Fruit fly (Drosophila melanogaster) whole organism, embryonic: Measurements from ENCODE around the gene SMC1.

ENCODE experiments used
- Bteb2 ChIP-seq: fragments of 200-800 bp; sonication (Bioruptor generic); optimal IDR thresholded peaks from 2 replicates; lab custom pipeline; 2016; ENCODE audit warnings: missing biosample characterization, missing genetic modification characterization
- CG10321 ChIP-seq: fragments of 200-800 bp; sonication (Bioruptor generic); IDR thresholded peaks from 2 replicates; pipeline ENCODE4 v1.3.6; 2022; ENCODE audit warnings: missing biosample characterization, missing genetic modification characterization
- CG10543 ChIP-seq: fragments of 200-800 bp; sonication (Bioruptor generic); optimal IDR thresholded peaks from 3 replicates; lab custom pipeline; 2017; ENCODE audit warnings: missing biosample characterization, mild to moderate bottlenecking, missing genetic modification characterization, moderate library complexity
- CG10959 ChIP-seq: fragments of 200-800 bp; sonication (Bioruptor generic); IDR thresholded peaks from 2 replicates; pipeline ENCODE4 v1.3.6; 2022; ENCODE audit warnings: missing biosample characterization, missing genetic modification characterization
- CG11696 ChIP-seq: fragments of 200-800 bp; sonication (Bioruptor generic); IDR thresholded peaks from 2 replicates; pipeline ENCODE4 v1.3.6; 2022; ENCODE audit warnings: missing biosample characterization, missing genetic modification characterization
- CG12219 ChIP-seq: fragments of 200-800 bp; sonication (Bioruptor generic); optimal IDR thresholded peaks from 3 replicates; lab custom pipeline; 2018; ENCODE audit warnings: missing biosample characterization, mild to moderate bottlenecking, missing genetic modification characterization
- CG14667 ChIP-seq: fragments of 200-800 bp; sonication (Bioruptor generic); IDR thresholded peaks from 2 replicates; pipeline ENCODE4 v1.3.6; 2022; ENCODE audit warnings: missing biosample characterization, missing genetic modification characterization
- CG15073 ChIP-seq: fragments of 200-800 bp; sonication (Bioruptor generic); optimal IDR thresholded peaks from 2 replicates; lab custom pipeline; 2016; ENCODE audit warnings: missing biosample characterization, missing genetic modification characterization
- CG16863 ChIP-seq: fragments of 200-800 bp; sonication (Bioruptor generic); optimal IDR thresholded peaks from 3 replicates; lab custom pipeline; 2016; ENCODE audit warnings: missing biosample characterization, missing genetic modification characterization
- CG17385 ChIP-seq: fragments of 200-800 bp; sonication (Bioruptor generic); optimal IDR thresholded peaks from 3 replicates; lab custom pipeline; 2018; ENCODE audit warnings: missing biosample characterization, mild to moderate bottlenecking, missing genetic modification characterization
- CG17568 ChIP-seq: fragments of 200-800 bp; sonication (Bioruptor generic); optimal IDR thresholded peaks from 2 replicates; lab custom pipeline; 2018; ENCODE audit warnings: missing biosample characterization, mild to moderate bottlenecking, missing genetic modification characterization, moderate library complexity
- CG18262 ChIP-seq: fragments of 200-800 bp; optimal IDR thresholded peaks from 3 replicates; lab custom pipeline; 2019; ENCODE audit warnings: missing biosample characterization, mild to moderate bottlenecking, missing genetic modification characterization, moderate library complexity
- CG2116 ChIP-seq: fragments of 200-800 bp; sonication (Bioruptor generic); optimal IDR thresholded peaks from 3 replicates; lab custom pipeline; 2018; ENCODE audit warnings: missing biosample characterization, mild to moderate bottlenecking, missing genetic modification characterization
- CG31224 ChIP-seq: fragments of 200-800 bp; sonication (Bioruptor generic); IDR thresholded peaks from 2 replicates; pipeline ENCODE4 v1.3.6; 2022; ENCODE audit warnings: missing biosample characterization, missing genetic modification characterization
- CG31365 ChIP-seq: fragments of 200-800 bp; sonication (Bioruptor generic); optimal IDR thresholded peaks from 2 replicates; lab custom pipeline; 2018; ENCODE audit warnings: missing biosample characterization, mild to moderate bottlenecking, missing genetic modification characterization
- CG3847 ChIP-seq: fragments of 200-800 bp; sonication (Bioruptor generic); IDR thresholded peaks from 2 replicates; pipeline ENCODE4 v1.3.6; 2022; ENCODE audit warnings: missing biosample characterization, missing genetic modification characterization
- CG6683 ChIP-seq: fragments of 200-800 bp; sonication (Bioruptor generic); optimal IDR thresholded peaks from 2 replicates; lab custom pipeline; 2017; ENCODE audit warnings: missing biosample characterization, mild to moderate bottlenecking, missing genetic modification characterization, missing genetic modification reagents
- CG6854 ChIP-seq: fragments of 200-800 bp; sonication (Bioruptor generic); optimal IDR thresholded peaks from 3 replicates; lab custom pipeline; 2017; ENCODE audit warnings: missing biosample characterization, mild to moderate bottlenecking, missing genetic modification characterization
- CG7839 ChIP-seq: fragments of 200-800 bp; sonication (Bioruptor generic); optimal IDR thresholded peaks from 3 replicates; lab custom pipeline; 2018; ENCODE audit warnings: missing biosample characterization, mild to moderate bottlenecking, missing genetic modification characterization, moderate library complexity
- CG7963 ChIP-seq: fragments of 200-800 bp; sonication (Bioruptor generic); IDR thresholded peaks from 3 replicates; pipeline ENCODE4 v1.3.6; 2022; ENCODE audit warnings: missing biosample characterization, missing genetic modification characterization; ENCODE audit not compliant: partially characterized antibody
- CG9797 ChIP-seq: fragments of 200-800 bp; sonication (Bioruptor generic); optimal IDR thresholded peaks from 3 replicates; lab custom pipeline; 2018; ENCODE audit warnings: missing biosample characterization, mild to moderate bottlenecking, missing genetic modification characterization
- Dek ChIP-seq: fragments of 200-800 bp; sonication (Bioruptor generic); optimal IDR thresholded peaks from 3 replicates; lab custom pipeline; 2019; ENCODE audit warnings: missing biosample characterization, mild to moderate bottlenecking, missing genetic modification characterization, moderate library complexity
- Dfd ChIP-seq, 2 experiments: fragments of >200 bp; optimal IDR thresholded peaks; 2 replicates each; lab custom pipeline; 2017; ENCODE audit warnings: missing biosample characterization in 2 of 2, missing genetic modification characterization in 2 of 2
- Doc2 ChIP-seq: fragments of 200-800 bp; sonication (Bioruptor generic); IDR thresholded peaks from 2 replicates; pipeline ENCODE4 v1.3.6; 2022; ENCODE audit warnings: missing biosample characterization, missing genetic modification characterization
- GATAe ChIP-seq: fragments of 200-800 bp; sonication (Bioruptor generic); conservative IDR thresholded peaks from 2 replicates; pipeline ENCODE4 v1.3.6; 2022; ENCODE audit warnings: missing biosample characterization, missing genetic modification characterization
- MTF-1 ChIP-seq: fragments of 200-800 bp; sonication (Bioruptor generic); optimal IDR thresholded peaks from 2 replicates; lab custom pipeline; 2018; ENCODE audit warnings: missing biosample characterization, mild to moderate bottlenecking, missing genetic modification characterization, borderline replicate concordance
- NfI ChIP-seq: fragments of 200-800 bp; sonication (Bioruptor generic); optimal IDR thresholded peaks from 3 replicates; lab custom pipeline; 2018; ENCODE audit warnings: missing biosample characterization, mild to moderate bottlenecking, missing genetic modification characterization, moderate library complexity
- Opbp ChIP-seq: fragments of 200-800 bp; sonication (Bioruptor generic); IDR thresholded peaks from 3 replicates; pipeline ENCODE4 v1.3.6; 2022; ENCODE audit warnings: missing biosample characterization, missing genetic modification characterization; ENCODE audit not compliant: partially characterized antibody
- Optix ChIP-seq: fragments of 200-800 bp; sonication (Bioruptor generic); IDR thresholded peaks from 3 replicates; pipeline ENCODE4 v1.3.6; 2022; ENCODE audit warnings: missing biosample characterization, missing genetic modification characterization
- cad ChIP-seq: fragments of >200 bp; optimal IDR thresholded peaks from 2 replicates; lab custom pipeline; 2017; ENCODE audit warnings: missing biosample characterization, missing genetic modification characterization
- dati ChIP-seq: fragments of 200-800 bp; sonication (Bioruptor generic); IDR thresholded peaks from 2 replicates; pipeline ENCODE4 v1.3.6; 2022; ENCODE audit warnings: missing biosample characterization, missing genetic modification characterization
- dysf ChIP-seq: fragments of 200-800 bp; sonication (Bioruptor generic); IDR thresholded peaks from 3 replicates; pipeline ENCODE4 v1.3.6; 2022; ENCODE audit warnings: missing biosample characterization, missing genetic modification characterization
- gem ChIP-seq: fragments of 200-800 bp; sonication (Bioruptor generic); optimal IDR thresholded peaks from 2 replicates; lab custom pipeline; 2019; ENCODE audit warnings: missing biosample characterization, mild to moderate bottlenecking, missing genetic modification characterization, moderate library complexity
- gfzf ChIP-seq: fragments of 200-800 bp; sonication (Bioruptor generic); optimal IDR thresholded peaks from 2 replicates; lab custom pipeline; 2016; ENCODE audit warnings: missing biosample characterization, mild to moderate bottlenecking, missing genetic modification characterization, moderate library complexity
- grn ChIP-seq: fragments of 200-800 bp; sonication (Bioruptor generic); optimal IDR thresholded peaks from 3 replicates; lab custom pipeline; 2017; ENCODE audit warnings: missing biosample characterization, missing genetic modification characterization
- gt ChIP-seq: fragments of 200-800 bp; sonication (Bioruptor generic); IDR thresholded peaks from 2 replicates; pipeline ENCODE4 v1.3.6; 2022; ENCODE audit warnings: missing biosample characterization, missing genetic modification characterization
- hkb ChIP-seq, 2 experiments: fragments of 200-800 bp in 1 of 2; fragments of >200 bp in 1 of 2; sonication (Bioruptor generic) in 1 of 2; IDR thresholded peaks in 1 of 2; optimal IDR thresholded peaks in 1 of 2; 2 replicates each; pipeline versions ENCODE4 v1.3.6 to Lab custom; 2017 to 2022; ENCODE audit warnings: missing biosample characterization in 1 of 2, missing genetic modification characterization in 1 of 2
- knrl ChIP-seq: fragments of 200-800 bp; sonication (Bioruptor generic); IDR thresholded peaks from 3 replicates; pipeline ENCODE4 v1.3.6; 2022; ENCODE audit warnings: missing biosample characterization, missing genetic modification characterization; ENCODE audit not compliant: partially characterized antibody
- pb ChIP-seq: fragments of 200-800 bp; sonication (Bioruptor generic); optimal IDR thresholded peaks from 3 replicates; lab custom pipeline; 2016; ENCODE audit warnings: missing biosample characterization, missing genetic modification characterization
- peb ChIP-seq: fragments of 200-800 bp; sonication (Bioruptor generic); IDR thresholded peaks from 2 replicates; pipeline ENCODE4 v1.3.6; 2022; ENCODE audit warnings: missing biosample characterization, missing genetic modification characterization
- pho ChIP-seq: fragments of 200-800 bp; sonication (Bioruptor generic); optimal IDR thresholded peaks from 2 replicates; lab custom pipeline; 2016; ENCODE audit warnings: missing biosample characterization, missing genetic modification characterization
- slbo ChIP-seq: fragments of 200-800 bp; sonication (Bioruptor generic); IDR thresholded peaks from 2 replicates; pipeline ENCODE4 v1.3.6; 2022; ENCODE audit warnings: missing biosample characterization, missing genetic modification characterization
- sqz ChIP-seq: fragments of 200-800 bp; sonication (Bioruptor generic); optimal IDR thresholded peaks from 3 replicates; lab custom pipeline; 2018; ENCODE audit warnings: missing biosample characterization, mild to moderate bottlenecking, missing genetic modification characterization
- tio ChIP-seq: fragments of 200-800 bp; sonication (Bioruptor generic); optimal IDR thresholded peaks from 2 replicates; lab custom pipeline; 2017; ENCODE audit warnings: missing biosample characterization, missing genetic modification characterization, inconsistent platforms
- tx ChIP-seq: fragments of 200-800 bp; sonication (Bioruptor generic); optimal IDR thresholded peaks from 2 replicates; lab custom pipeline; 2016; ENCODE audit warnings: missing biosample characterization, missing genetic modification characterization
- wdn ChIP-seq: fragments of 200-800 bp; sonication (Bioruptor generic); IDR thresholded peaks from 2 replicates; pipeline ENCODE4 v1.3.6; 2022; ENCODE audit warnings: missing biosample characterization, missing genetic modification characterization

SMC1 gene

DNA sequence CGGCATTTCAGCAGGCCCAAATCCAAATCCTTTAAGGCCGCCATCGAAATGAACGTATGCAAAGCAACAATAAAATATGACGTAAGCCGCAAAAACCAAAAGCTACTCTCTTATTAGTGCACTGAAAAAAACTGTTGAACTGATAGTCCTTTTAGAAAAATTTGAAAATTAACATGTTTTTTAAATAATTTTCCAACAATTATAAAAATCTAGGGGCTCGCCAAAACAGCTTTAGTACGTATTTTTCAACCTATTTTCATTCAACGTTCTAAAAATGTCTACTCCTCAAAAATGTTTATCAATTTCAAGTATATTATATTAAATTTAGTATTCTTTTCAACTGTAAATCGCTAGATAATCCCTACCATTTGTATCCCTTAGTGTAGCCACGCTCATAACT lies 35.3 kb downstream of the SMC1 start (continued):
- TF ChIP-seq CG12219 (no peak), CG3847 (GFP tag; lab: Robert Waterston, UW) (peak; percentile 20; the same call in 1 of the 2 replicates), CG7839 (peak; percentile 43), dysf (peak; percentile 45; the same call in 1 of the 3 replicates), wdn (GFP tag; lab: Robert Waterston, UW) (no peak), CG17385 (GFP tag; lab: Kevin White, UChicago) (peak; percentile 18), Doc2 (no peak), CG6854 (GFP tag; lab: Kevin White, UChicago) (no peak), CG17568 (GFP tag; lab: Kevin White, UChicago) (no peak), CG14667 (GFP tag; lab: Robert Waterston, UW) (no peak)

DNA sequence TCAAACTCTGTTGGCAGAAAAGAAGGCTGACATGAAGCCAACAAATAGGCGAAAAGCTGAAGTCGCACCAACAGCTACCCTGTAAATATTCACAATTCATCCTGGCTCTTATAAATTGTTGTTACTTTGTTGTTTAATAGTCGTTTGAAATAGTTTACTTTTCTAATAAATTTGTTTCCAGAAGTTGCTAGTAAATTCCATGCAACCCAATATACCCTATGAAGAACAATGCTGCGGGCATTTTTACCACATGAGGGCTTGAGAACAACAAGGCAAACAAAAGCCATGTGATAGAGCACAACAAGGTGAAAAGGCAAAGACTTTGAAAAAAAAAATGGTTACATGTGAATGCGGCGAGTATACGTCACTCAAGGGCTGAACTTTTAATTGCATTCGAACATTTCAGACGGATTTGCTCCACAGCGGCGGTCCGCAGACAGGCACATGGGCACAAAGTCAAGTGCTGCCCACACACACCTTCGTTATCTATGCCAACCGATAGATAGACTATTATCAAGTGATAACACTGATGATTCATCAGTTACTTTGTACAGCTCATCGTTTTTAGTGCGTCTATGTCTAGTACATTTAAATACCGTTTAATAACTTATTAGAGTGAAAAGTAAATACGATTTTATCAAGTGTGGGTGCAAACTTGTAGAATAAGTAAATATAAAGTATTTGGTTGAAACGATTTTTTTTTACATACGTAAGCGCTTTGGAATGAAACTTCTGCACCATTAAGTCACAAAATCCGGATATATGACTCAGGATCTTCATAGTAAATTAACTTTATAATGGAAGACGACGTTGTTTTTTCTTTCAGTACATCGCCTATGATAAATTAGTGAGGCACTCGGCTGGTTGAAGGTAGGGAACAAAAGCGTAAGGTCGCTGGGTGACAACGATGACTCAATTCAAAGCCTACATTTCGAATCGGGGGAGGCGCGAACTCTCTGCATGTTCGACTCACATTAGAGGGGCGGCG lies 41.2 kb downstream of the SMC1 start:
- TF ChIP-seq Bteb2 (GFP tag; lab: Kevin White, UChicago), result peak; percentile 68
- TF ChIP-seq GATAe (GFP tag; lab: Robert Waterston, UW), result peak; percentile 41
- TF ChIP-seq slbo (GFP tag; lab: Robert Waterston, UW), result peak; percentile 95
- peak; percentile 70; the same call in 2 of the 3 replicates for TF ChIP-seq Optix (GFP tag; lab: Robert Waterston, UW)
- TF ChIP-seq tx (GFP tag; lab: Kevin White, UChicago), result peak; percentile 76
- TF ChIP-seq Opbp (GFP tag; lab: Robert Waterston, UW), result no peak
- peak; percentile 47 for TF ChIP-seq CG18262 (tag; lab: Kevin White, UChicago)
- TF ChIP-seq CG9797 (GFP tag; lab: Kevin White, UChicago), result no peak
- TF ChIP-seq CG7839, result peak; percentile 85
- peak; percentile 74 for TF ChIP-seq pho
- TF ChIP-seq CG6683 (GFP tag; lab: Kevin White, UChicago), result no peak
- peak; percentile 75 for TF ChIP-seq NfI (GFP tag; lab: Kevin White, UChicago)
- peak; percentile 36; the same call in 1 of the 2 replicates for TF ChIP-seq dati (GFP tag; lab: Robert Waterston, UW)
- peak; percentile 45 for TF ChIP-seq CG31224 (GFP tag; lab: Robert Waterston, UW)
- peak; percentile 36 for TF ChIP-seq MTF-1 (GFP tag; lab: Kevin White, UChicago)
- TF ChIP-seq knrl (GFP tag; lab: Robert Waterston, UW), result no peak
- TF ChIP-seq grn (GFP tag; lab: Kevin White, UChicago), result peak; percentile 47
- no peak for TF ChIP-seq gfzf (GFP tag; lab: Kevin White, UChicago)
- peak; percentile 40; the same call in 1 of the 2 replicates for TF ChIP-seq CG10321
- peak; percentile 68 for TF ChIP-seq CG11696 (GFP tag; lab: Robert Waterston, UW)
- no peak for TF ChIP-seq sqz (GFP tag; lab: Kevin White, UChicago)
- peak; percentile 81 for TF ChIP-seq gem (tag; lab: Kevin White, UChicago)
- peak; percentile 60 for TF ChIP-seq CG10959 (GFP tag; lab: Robert Waterston, UW)
- TF ChIP-seq gt (GFP tag; lab: Robert Waterston, UW), result 0 out of 2 replicates have a peak, but pooled peaks have one; percentile 17
- TF ChIP-seq tio (GFP tag; lab: Kevin White, UChicago), result peak; percentile 80
- no peak for TF ChIP-seq CG15073 (GFP tag; lab: Kevin White, UChicago)
- TF ChIP-seq hkb (optimal IDR thresholded peaks at IDR 0.05; lab: Kevin White, UChicago), result no peak
- peak; percentile 86 for TF ChIP-seq hkb (GFP tag; IDR thresholded peaks at IDR 0.05; lab: Robert Waterston, UW)
- peak; percentile 35; the same call in 1 of the 2 replicates for TF ChIP-seq peb (GFP tag; lab: Robert Waterston, UW)
- peak; percentile 35 for TF ChIP-seq CG2116 (GFP tag; lab: Kevin White, UChicago)
- TF ChIP-seq cad (GFP tag; lab: Kevin White, UChicago), result no peak
- TF ChIP-seq CG31365 (tag; lab: Kevin White, UChicago), result peak; percentile 28
- peak; percentile 58 for TF ChIP-seq Dek (tag; lab: Kevin White, UChicago)
- TF ChIP-seq CG16863, result peak; percentile 85
- TF ChIP-seq Dfd (GFP tag; optimal IDR thresholded peaks at IDR 0.05; lab: Kevin White, UChicago), result no peak
- TF ChIP-seq CG7963 (GFP tag; lab: Robert Waterston, UW), result no peak
- peak; percentile 69 for TF ChIP-seq pb
- TF ChIP-seq CG10543, result no peak
